Fruit fly (Drosophila melanogaster): ENCODE results near the gene Bulli.

Gene Bulli

DNA sequence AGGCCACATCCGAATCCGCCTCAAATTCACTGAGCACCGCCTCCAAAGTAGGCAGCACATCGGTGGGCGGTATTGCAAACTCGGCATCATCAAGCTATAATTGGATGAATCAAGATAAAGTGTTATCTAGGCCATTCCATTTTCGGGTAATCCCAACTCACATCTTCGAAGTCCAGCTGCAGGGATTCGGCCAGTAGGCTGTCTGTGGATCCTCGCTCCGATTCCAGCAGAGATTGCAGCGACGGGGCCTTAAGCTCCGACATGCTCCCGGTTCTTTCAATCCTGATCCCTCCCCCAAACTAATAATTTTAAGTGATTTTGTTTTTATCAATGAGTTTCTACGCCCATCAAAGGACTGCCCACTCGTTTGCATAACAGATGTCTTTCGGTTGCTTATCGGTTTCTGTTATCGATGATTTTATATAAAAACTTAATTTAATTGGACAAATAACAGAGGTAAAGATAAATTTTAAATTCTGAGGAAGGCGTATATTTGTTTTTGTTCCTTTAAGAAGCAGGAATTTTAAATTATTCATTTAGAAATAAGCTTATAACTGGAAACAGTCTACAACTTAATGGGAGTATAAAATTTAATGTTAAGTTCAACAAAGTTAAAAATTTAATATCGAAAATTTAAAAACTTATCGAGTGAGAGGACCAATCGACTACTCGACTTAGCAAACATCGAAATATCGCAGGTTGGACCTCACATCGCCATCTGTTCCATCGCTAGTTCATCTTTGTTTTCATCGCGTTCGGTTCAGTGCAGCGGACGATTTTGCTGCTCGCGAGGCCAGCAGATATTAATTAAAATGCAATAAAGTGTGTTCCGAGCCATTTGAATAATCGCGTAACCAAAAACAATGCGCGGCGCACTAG is 6.7 kb downstream of the Bulli start, which contains the start of the genes Vps8 and sfl (continued):
- no peak for TF ChIP-seq gsb (GFP tag; IDR thresholded peaks at IDR 0.05)
- TF ChIP-seq amos (GFP tag; IDR thresholded peaks at IDR 0.05; ENCODE audit: partially characterized antibody): peak; percentile 90
- TF ChIP-seq sna (GFP tag; IDR thresholded peaks at IDR 0.05; ENCODE audit: partially characterized antibody): peak; percentile 78
- TF ChIP-seq CG3726 (GFP tag; IDR thresholded peaks at IDR 0.05): no peak
- TF ChIP-seq ranshi (GFP tag; IDR thresholded peaks at IDR 0.05): peak; percentile 36; the same call in 1 of the 2 replicates
- TF ChIP-seq CG8281 (tag; optimal IDR thresholded peaks at IDR 0.05): no peak
- TF ChIP-seq Dek (tag; optimal IDR thresholded peaks at IDR 0.05): peak; percentile 11
- no peak for TF ChIP-seq Dbx (GFP tag; IDR thresholded peaks at IDR 0.05)
- no peak for TF ChIP-seq crol (GFP tag; IDR thresholded peaks at IDR 0.05)
- TF ChIP-seq Ets65A (GFP tag): peak; percentile 11
- TF ChIP-seq chn (GFP tag; optimal IDR thresholded peaks at IDR 0.05): peak; percentile 8
- TF ChIP-seq CG12299 (tag; optimal IDR thresholded peaks at IDR 0.05): peak; percentile 10
- no peak for TF ChIP-seq sc (optimal IDR thresholded peaks at IDR 0.05)
- no peak for TF ChIP-seq sc (GFP tag; optimal IDR thresholded peaks at IDR 0.05)
- TF ChIP-seq lilli (GFP tag; optimal IDR thresholded peaks at IDR 0.05): peak; percentile 66
- peak; percentile 32 for TF ChIP-seq tin (GFP tag; optimal IDR thresholded peaks at IDR 0.05)
- TF ChIP-seq Med (GFP tag): peak; percentile 82
- TF ChIP-seq salm (tag; optimal IDR thresholded peaks at IDR 0.05): no peak
- TF ChIP-seq MBD-R2 (GFP tag; IDR thresholded peaks at IDR 0.05): peak; percentile 44; the same call in 1 of the 2 replicates
- no peak for TF ChIP-seq Neu2 (GFP tag; optimal IDR thresholded peaks at IDR 0.05; ENCODE audit: borderline replicate concordance)
- TF ChIP-seq Camta (GFP tag; optimal IDR thresholded peaks at IDR 0.05): no peak
- peak; percentile 15 for TF ChIP-seq Xbp1 (GFP tag; optimal IDR thresholded peaks at IDR 0.05)
- TF ChIP-seq E2f2 (GFP tag; IDR thresholded peaks at IDR 0.05): peak; percentile 41; the same call in 1 of the 2 replicates
- no peak for TF ChIP-seq repo (GFP tag; optimal IDR thresholded peaks at IDR 0.05)
- TF ChIP-seq CG3407 (GFP tag; optimal IDR thresholded peaks at IDR 0.05): no peak
- no peak for TF ChIP-seq tap (tag; optimal IDR thresholded peaks at IDR 0.05)
- peak; percentile 39 for TF ChIP-seq CG11504 (tag; optimal IDR thresholded peaks at IDR 0.05)
- TF ChIP-seq CG31441 (GFP tag; IDR thresholded peaks at IDR 0.05): peak; percentile 47; the same call in 1 of the 2 replicates
- no peak for TF ChIP-seq CG1792 (GFP tag; optimal IDR thresholded peaks at IDR 0.05)
- TF ChIP-seq CG6683 (GFP tag; optimal IDR thresholded peaks at IDR 0.05): no peak
- TF ChIP-seq lbe (GFP tag; optimal IDR thresholded peaks at IDR 0.05): no peak
- no peak for TF ChIP-seq en (GFP tag; optimal IDR thresholded peaks at IDR 0.05)
- no peak for TF ChIP-seq sqz (GFP tag; optimal IDR thresholded peaks at IDR 0.05)
- no peak for TF ChIP-seq yki (optimal IDR thresholded peaks at IDR 0.05)
- TF ChIP-seq Side (GFP tag; optimal IDR thresholded peaks at IDR 0.05): peak; percentile 1
- TF ChIP-seq p53 (GFP tag; optimal IDR thresholded peaks at IDR 0.05): no peak
- no peak for TF ChIP-seq cato (GFP tag; optimal IDR thresholded peaks at IDR 0.05; ENCODE audit: borderline replicate concordance)
- peak; percentile 6; the same call in 1 of the 2 replicates for TF ChIP-seq HLH3B (GFP tag; IDR thresholded peaks at IDR 0.05)
- no peak for TF ChIP-seq CG17802 (tag; optimal IDR thresholded peaks at IDR 0.05)
- no peak for TF ChIP-seq CG31388 (GFP tag; optimal IDR thresholded peaks at IDR 0.05)
- no peak for TF ChIP-seq CG11398 (GFP tag; optimal IDR thresholded peaks at IDR 0.05)
- peak; percentile 35 for TF ChIP-seq CG9727 (GFP tag; optimal IDR thresholded peaks at IDR 0.05)
- TF ChIP-seq Rx (GFP tag; IDR thresholded peaks at IDR 0.05): no peak
- peak; percentile 32 for TF ChIP-seq Dp (GFP tag; optimal IDR thresholded peaks at IDR 0.05)
- TF ChIP-seq CG10321 (GFP tag; IDR thresholded peaks at IDR 0.05): no peak
- TF ChIP-seq Hand (GFP tag; optimal IDR thresholded peaks at IDR 0.05): no peak
- TF ChIP-seq Nf-YA (GFP tag; IDR thresholded peaks at IDR 0.05): no peak
- no peak for TF ChIP-seq ftz-f1 (GFP tag; optimal IDR thresholded peaks at IDR 0.05)
- no peak for TF ChIP-seq CG4854 (GFP tag; optimal IDR thresholded peaks at IDR 0.05)
- no peak for TF ChIP-seq CG2875 (GFP tag; optimal IDR thresholded peaks at IDR 0.05)

All from whole organism, embryonic.